Worm (Caenorhabditis elegans): ENCODE data around the gene nlp-51.

nlp-51 gene

ce11 chrII:11305627-11306449, 13.7 kb downstream of the nlp-51 start, which contains the start of gene rsf-1 (continued):
- no peak for TF ChIP-seq elt-3 (tag; optimal IDR thresholded peaks at IDR 0.05)
- peak; percentile 55 for TF ChIP-seq nfya-1 (tag; optimal IDR thresholded peaks at IDR 0.05; ENCODE audit: insufficient read depth)

DNA sequence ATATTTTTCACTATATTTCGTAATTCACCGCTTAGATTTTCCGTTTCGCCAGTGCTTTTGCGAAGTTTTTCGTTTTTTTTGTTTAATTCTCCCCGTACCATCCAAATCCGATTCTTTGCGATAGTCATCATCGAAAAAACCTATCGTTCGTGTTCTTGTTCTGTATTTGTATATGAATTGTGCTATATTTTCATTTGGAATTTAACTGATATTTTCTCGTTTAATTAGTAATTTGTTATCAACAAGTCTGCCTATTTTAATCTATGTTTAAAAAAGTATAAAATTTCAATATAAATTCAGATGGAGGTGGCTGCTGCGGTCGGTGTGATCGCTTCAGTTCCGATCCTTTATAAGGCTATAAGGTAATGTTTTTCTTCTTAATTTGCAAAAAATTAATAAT, 16.9 kb downstream of the nlp-51 start, which contains the start of gene samp-1:
Gene samp-1, plus strand, starts transcription at position 301 of the 400 bp plus-strand sequence.
- no peak for TF ChIP-seq lin-39 (tag; optimal IDR thresholded peaks at IDR 0.05)
- TF ChIP-seq ceh-9 (tag; optimal IDR thresholded peaks at IDR 0.05): no peak
- no peak for TF ChIP-seq elt-2 (tag; optimal IDR thresholded peaks at IDR 0.05)
- TF ChIP-seq elt-1 (tag; optimal IDR thresholded peaks at IDR 0.05): no peak
- TF ChIP-seq elt-3 (tag; optimal IDR thresholded peaks at IDR 0.05): no peak
- TF ChIP-seq egl-27 (tag; optimal IDR thresholded peaks at IDR 0.05): no peak
- no peak for TF ChIP-seq lsy-12 (tag; optimal IDR thresholded peaks at IDR 0.05)
- TF ChIP-seq nhr-237 (tag; optimal IDR thresholded peaks at IDR 0.05): no peak
- TF ChIP-seq nhr-28 (tag; optimal IDR thresholded peaks at IDR 0.05): no peak
- TF ChIP-seq nhr-12 (tag; optimal IDR thresholded peaks at IDR 0.05): no peak
- no peak for TF ChIP-seq fkh-10 (GFP tag; optimal IDR thresholded peaks at IDR 0.05)
- TF ChIP-seq skn-1 (tag; optimal IDR thresholded peaks at IDR 0.05): no peak

DNA sequence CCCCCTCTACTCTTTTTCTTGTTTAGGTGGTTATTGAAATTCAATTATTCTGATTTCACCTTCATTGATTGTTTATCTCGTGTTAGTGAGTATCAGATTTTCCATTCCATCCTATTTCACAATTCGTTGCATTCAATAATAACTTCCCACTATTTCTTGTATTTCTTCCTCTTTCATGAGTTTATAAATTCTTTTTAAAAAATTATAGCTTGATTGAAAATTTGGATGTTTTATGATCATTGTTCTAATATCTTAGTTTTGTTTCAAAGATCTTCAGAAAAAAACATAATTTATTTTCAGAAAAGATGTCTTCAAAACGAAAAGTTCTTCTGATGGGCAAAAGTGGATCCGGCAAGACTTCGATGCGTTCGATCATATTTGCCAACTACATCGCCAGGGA, 18.4 kb downstream of the nlp-51 start, which contains the start of gene raga-1:
Gene raga-1, plus strand, starts transcription at position 301 of the 400 bp plus-strand sequence.
- TF ChIP-seq fkh-10 (GFP tag; optimal IDR thresholded peaks at IDR 0.05) (no peak), nhr-237 (tag; optimal IDR thresholded peaks at IDR 0.05) (no peak), ceh-16 (tag; optimal IDR thresholded peaks at IDR 0.05) (no peak), egl-27 (tag; optimal IDR thresholded peaks at IDR 0.05) (no peak), hmg-11 (tag; optimal IDR thresholded peaks at IDR 0.05) (no peak), unc-39 (tag; optimal IDR thresholded peaks at IDR 0.05) (no peak)

ce11 chrII:11297217-11297738, 22.2 kb downstream of the nlp-51 start, which contains the start of gene saps-1:
saps-1 (plus strand) TSS chrII:11297688.
- TF ChIP-seq elt-2 (tag; optimal IDR thresholded peaks at IDR 0.05) (peak; percentile 6), pha-4 (tag; optimal IDR thresholded peaks at IDR 0.05) (peak; percentile 3), hmg-11 (tag; optimal IDR thresholded peaks at IDR 0.05) (peak; percentile 35), skn-1 (tag; optimal IDR thresholded peaks at IDR 0.05) (no peak)

DNA sequence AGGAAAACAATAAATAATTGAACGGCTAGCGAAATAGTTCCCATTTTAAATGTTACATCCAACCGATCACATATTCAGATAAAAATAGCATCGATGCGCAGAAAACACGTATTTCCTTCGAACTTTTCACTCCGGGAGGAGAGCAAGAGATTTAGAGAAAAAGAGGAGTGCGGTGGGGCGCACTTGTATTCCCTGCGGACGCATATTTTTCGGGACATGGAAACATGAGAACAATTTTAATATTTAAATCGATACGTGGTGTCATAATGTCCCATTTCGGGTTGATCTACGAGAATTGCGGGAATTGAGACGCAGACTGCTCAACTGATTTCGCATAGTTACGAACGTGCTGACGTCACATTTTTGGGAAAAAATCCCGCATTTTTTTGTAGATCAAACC, 26.1 kb downstream of the nlp-51 start, which contains the start of gene C47G2.4:
Gene C47G2.4, minus strand, starts transcription at position 174 of the 400 bp plus-strand sequence.
- TF ChIP-seq lin-39 (tag; optimal IDR thresholded peaks at IDR 0.05) (peak; percentile 43), ceh-16 (tag; optimal IDR thresholded peaks at IDR 0.05) (no peak), ceh-82 (tag; optimal IDR thresholded peaks at IDR 0.05) (no peak), nhr-76 (tag; optimal IDR thresholded peaks at IDR 0.05) (no peak), pqm-1 (tag; optimal IDR thresholded peaks at IDR 0.05) (peak; percentile 17), nhr-43 (tag; optimal IDR thresholded peaks at IDR 0.05; ENCODE audit: poor library complexity, severe bottlenecking) (peak; percentile 53), elt-1 (tag; optimal IDR thresholded peaks at IDR 0.05) (peak; percentile 42), mml-1 (tag; optimal IDR thresholded peaks at IDR 0.05) (no peak), daf-12 (tag; optimal IDR thresholded peaks at IDR 0.05) (no peak), ZK546.5 (tag; optimal IDR thresholded peaks at IDR 0.05) (no peak), hmg-11 (tag; optimal IDR thresholded peaks at IDR 0.05) (peak; percentile 39), nhr-237 (tag; optimal IDR thresholded peaks at IDR 0.05) (no peak), mdl-1 (tag; optimal IDR thresholded peaks at IDR 0.05) (no peak), fkh-10 (GFP tag; optimal IDR thresholded peaks at IDR 0.05) (no peak), fos-1 (tag; optimal IDR thresholded peaks at IDR 0.05) (no peak), tbx-2 (tag; optimal IDR thresholded peaks at IDR 0.05) (no peak), nhr-67 (tag; optimal IDR thresholded peaks at IDR 0.05) (no peak), ceh-9 (tag; optimal IDR thresholded peaks at IDR 0.05) (no peak), aly-2 (tag; optimal IDR thresholded peaks at IDR 0.05) (no peak), zag-1 (tag; optimal IDR thresholded peaks at IDR 0.05) (no peak), lin-15B (tag; optimal IDR thresholded peaks at IDR 0.05) (peak; percentile 83), pha-4 (tag; optimal IDR thresholded peaks at IDR 0.05) (peak; percentile 69), sea-2 (GFP tag; optimal IDR thresholded peaks at IDR 0.05) (no peak), skn-1 (tag; optimal IDR thresholded peaks at IDR 0.05) (no peak), jun-1 (tag; optimal IDR thresholded peaks at IDR 0.05) (no peak), ama-1 (optimal IDR thresholded peaks at IDR 0.05) (no peak), elt-2 (tag; optimal IDR thresholded peaks at IDR 0.05) (peak; percentile 29), ztf-4 (tag; optimal IDR thresholded peaks at IDR 0.05) (no peak), nhr-25 (tag; optimal IDR thresholded peaks at IDR 0.05) (peak; percentile 72), nhr-28 (tag; optimal IDR thresholded peaks at IDR 0.05) (no peak), nhr-23 (tag; optimal IDR thresholded peaks at IDR 0.05) (peak; percentile 80), nfya-1 (tag; optimal IDR thresholded peaks at IDR 0.05; ENCODE audit: insufficient read depth) (peak; percentile 65), R02D3.7 (tag; optimal IDR thresholded peaks at IDR 0.05) (peak; percentile 39), unc-39 (tag; optimal IDR thresholded peaks at IDR 0.05) (no peak), snpc-4 (tag; optimal IDR thresholded peaks at IDR 0.05) (peak; percentile 84), eor-1 (tag; optimal IDR thresholded peaks at IDR 0.05) (no peak), lsy-12 (tag; optimal IDR thresholded peaks at IDR 0.05) (no peak)

Data from whole organism, L3 larva.